Fruit fly (Drosophila melanogaster) whole organism, prepupa: Measurements from ENCODE around the gene CG15740.
A peak's percentile ranks its signal among the peaks of the same experiment; 100 is the strongest.

Source experiments
- Blimp-1 ChIP-seq: fragments of 200-800 bp; sonication (Bioruptor generic); optimal IDR thresholded peaks from 3 replicates; lab custom pipeline; 2017; ENCODE audit warnings: missing biosample characterization, missing genetic modification characterization, mild to moderate bottlenecking, moderate library complexity, missing genetic modification reagents
- CG10631 ChIP-seq: fragments of 200-800 bp; sonication (Bioruptor generic); optimal IDR thresholded peaks from 2 replicates; lab custom pipeline; 2016; ENCODE audit warnings: missing biosample characterization, missing genetic modification characterization
- CG10669 ChIP-seq: fragments of 200-800 bp; sonication (Bioruptor generic); optimal IDR thresholded peaks from 3 replicates; lab custom pipeline; 2018; ENCODE audit warnings: missing biosample characterization, mild to moderate bottlenecking, missing genetic modification characterization, moderate library complexity
- CG11294 ChIP-seq: fragments of 200-800 bp; sonication (Bioruptor generic); IDR thresholded peaks from 2 replicates; pipeline ENCODE4 v1.3.6; 2022; ENCODE audit warnings: missing biosample characterization, missing genetic modification characterization
- CG11762 ChIP-seq: fragments of 200-800 bp; sonication (Bioruptor generic); optimal IDR thresholded peaks from 3 replicates; lab custom pipeline; 2016; ENCODE audit warnings: missing biosample characterization, missing genetic modification characterization; ENCODE audit not compliant: insufficient read depth
- CG15336 ChIP-seq: fragments of 200-800 bp; sonication (Bioruptor generic); IDR thresholded peaks from 2 replicates; pipeline ENCODE4 v1.3.6; 2022; ENCODE audit warnings: missing biosample characterization, missing genetic modification characterization
- CG1621 ChIP-seq: fragments of 200-800 bp; sonication (Bioruptor generic); optimal IDR thresholded peaks from 3 replicates; lab custom pipeline; 2018; ENCODE audit warnings: missing biosample characterization, mild to moderate bottlenecking, missing genetic modification characterization
- CG16779 ChIP-seq: fragments of 200-800 bp; sonication (Bioruptor generic); optimal IDR thresholded peaks from 3 replicates; lab custom pipeline; 2017; ENCODE audit warnings: missing biosample characterization, mild to moderate bottlenecking, missing genetic modification characterization
- CG32006 ChIP-seq: fragments of 200-800 bp; sonication (Bioruptor generic); optimal IDR thresholded peaks from 3 replicates; lab custom pipeline; 2017; ENCODE audit warnings: missing biosample characterization, mild to moderate bottlenecking, missing genetic modification characterization
- CG34406 ChIP-seq: fragments of 200-800 bp; sonication (Bioruptor generic); optimal IDR thresholded peaks from 3 replicates; lab custom pipeline; 2016; ENCODE audit warnings: missing biosample characterization, missing genetic modification characterization
- CG3919 ChIP-seq: fragments of 200-800 bp; sonication (Bioruptor generic); optimal IDR thresholded peaks from 3 replicates; lab custom pipeline; 2016; ENCODE audit warnings: missing biosample characterization, missing genetic modification characterization
- CG6163 ChIP-seq: fragments of 200-800 bp; sonication (Bioruptor generic); IDR thresholded peaks from 3 replicates; pipeline ENCODE4 v1.3.6; 2022; ENCODE audit warnings: missing biosample characterization, missing genetic modification characterization
- CG6792 ChIP-seq: fragments of 200-800 bp; sonication (Bioruptor generic); optimal IDR thresholded peaks from 3 replicates; lab custom pipeline; 2016; ENCODE audit warnings: missing biosample characterization, missing genetic modification characterization
- CG6808 ChIP-seq: fragments of 200-800 bp; sonication (Bioruptor generic); optimal IDR thresholded peaks from 3 replicates; lab custom pipeline; 2017; ENCODE audit warnings: missing biosample characterization, missing genetic modification characterization, mild to moderate bottlenecking, moderate library complexity, missing genetic modification reagents
- CG6854 ChIP-seq: fragments of 200-800 bp; sonication (Bioruptor generic); optimal IDR thresholded peaks from 2 replicates; lab custom pipeline; 2017; ENCODE audit warnings: missing biosample characterization, mild to moderate bottlenecking, missing genetic modification characterization
- CG7368 ChIP-seq: fragments of 200-800 bp; sonication (Bioruptor generic); optimal IDR thresholded peaks from 3 replicates; lab custom pipeline; 2016; ENCODE audit warnings: missing biosample characterization, missing genetic modification characterization
- CG8319 ChIP-seq: fragments of 200-800 bp; sonication (Bioruptor generic); optimal IDR thresholded peaks from 3 replicates; lab custom pipeline; 2016; ENCODE audit warnings: missing biosample characterization, missing genetic modification characterization
- CG8632 ChIP-seq: fragments of 200-800 bp; sonication (Bioruptor generic); optimal IDR thresholded peaks from 3 replicates; lab custom pipeline; 2016; ENCODE audit warnings: missing biosample characterization, missing genetic modification characterization
- Eip75B ChIP-seq: fragments of 200-800 bp; sonication (Bioruptor generic); optimal IDR thresholded peaks from 3 replicates; lab custom pipeline; 2016; ENCODE audit warnings: missing biosample characterization, missing genetic modification characterization
- Eip78C ChIP-seq: fragments of 200-800 bp; sonication (Bioruptor generic); peaks from one replicate; lab custom pipeline; 2016; ENCODE audit warnings: missing biosample characterization, missing genetic modification characterization
- Eip93F ChIP-seq: fragments of 200-800 bp; sonication (Bioruptor generic); optimal IDR thresholded peaks from 2 replicates; lab custom pipeline; 2016; ENCODE audit warnings: missing biosample characterization, mild to moderate bottlenecking, missing genetic modification characterization
- Ets21C ChIP-seq: fragments of 200-800 bp; sonication (Bioruptor generic); optimal IDR thresholded peaks from 3 replicates; lab custom pipeline; 2016; ENCODE audit warnings: missing biosample characterization, missing genetic modification characterization
- Ets96B ChIP-seq: fragments of 200-800 bp; optimal IDR thresholded peaks from 2 replicates; lab custom pipeline; 2019; ENCODE audit warnings: missing biosample characterization, mild to moderate bottlenecking, missing genetic modification characterization, moderate library complexity
- Hr39 ChIP-seq: fragments of 200-800 bp; sonication (Bioruptor generic); optimal IDR thresholded peaks from 2 replicates; lab custom pipeline; 2016; ENCODE audit warnings: missing biosample characterization, missing genetic modification characterization
- Hr4 ChIP-seq: fragments of 200-800 bp; sonication (Bioruptor generic); optimal IDR thresholded peaks from 3 replicates; lab custom pipeline; 2016; ENCODE audit warnings: missing biosample characterization, missing genetic modification characterization
- Smox ChIP-seq: fragments of 200-800 bp; sonication (Bioruptor generic); optimal IDR thresholded peaks from 3 replicates; lab custom pipeline; 2016; ENCODE audit warnings: missing biosample characterization, missing genetic modification characterization
- Sox14 ChIP-seq: fragments of 200-800 bp; sonication (Bioruptor generic); optimal IDR thresholded peaks from 3 replicates; lab custom pipeline; 2016; ENCODE audit warnings: missing biosample characterization, missing genetic modification characterization
- achi ChIP-seq: fragments of 200-800 bp; sonication (Bioruptor generic); optimal IDR thresholded peaks from 3 replicates; lab custom pipeline; 2016; ENCODE audit warnings: missing biosample characterization, missing genetic modification characterization
- acj6 ChIP-seq: fragments of 200-800 bp; sonication (Bioruptor generic); optimal IDR thresholded peaks from 3 replicates; lab custom pipeline; 2016; ENCODE audit warnings: missing biosample characterization, missing genetic modification characterization
- cyc ChIP-seq: fragments of 200-800 bp; sonication (Bioruptor generic); optimal IDR thresholded peaks from 3 replicates; lab custom pipeline; 2016; ENCODE audit warnings: missing biosample characterization, missing genetic modification characterization
- dac ChIP-seq: fragments of 200-800 bp; sonication (Bioruptor generic); optimal IDR thresholded peaks from 2 replicates; lab custom pipeline; 2017; ENCODE audit warnings: missing biosample characterization, mild to moderate bottlenecking, missing genetic modification characterization
- dsx ChIP-seq: fragments of 200-800 bp; optimal IDR thresholded peaks from 3 replicates; lab custom pipeline; 2019; ENCODE audit warnings: missing biosample characterization, mild to moderate bottlenecking, missing genetic modification characterization, moderate library complexity; ENCODE audit not compliant: poor library complexity, severe bottlenecking
- eg ChIP-seq: fragments of 200-800 bp; sonication (Bioruptor generic); IDR thresholded peaks from 3 replicates; pipeline ENCODE4 v1.3.6; 2022; ENCODE audit warnings: missing biosample characterization, missing genetic modification characterization
- esn ChIP-seq: fragments of 200-800 bp; sonication (Bioruptor generic); optimal IDR thresholded peaks from 2 replicates; lab custom pipeline; 2016; ENCODE audit warnings: missing biosample characterization, mild to moderate bottlenecking, missing genetic modification characterization, moderate library complexity
- fkh ChIP-seq: fragments of 200-800 bp; sonication (Bioruptor generic); optimal IDR thresholded peaks from 3 replicates; lab custom pipeline; 2017; ENCODE audit warnings: missing biosample characterization, mild to moderate bottlenecking, missing genetic modification characterization, moderate library complexity
- lz ChIP-seq: fragments of 200-800 bp; sonication (Bioruptor generic); optimal IDR thresholded peaks from 3 replicates; lab custom pipeline; 2016; ENCODE audit warnings: missing biosample characterization, missing genetic modification characterization
- net ChIP-seq: fragments of 200-800 bp; sonication (Bioruptor generic); optimal IDR thresholded peaks from 3 replicates; lab custom pipeline; 2016; ENCODE audit warnings: missing biosample characterization, missing genetic modification characterization
- pdm3 ChIP-seq: fragments of 200-800 bp; sonication (Bioruptor generic); optimal IDR thresholded peaks from 3 replicates; lab custom pipeline; 2016; ENCODE audit warnings: missing biosample characterization, missing genetic modification characterization
- salr ChIP-seq, 2 experiments: fragments of 200-800 bp; sonication (Bioruptor generic); optimal IDR thresholded peaks; 3 replicates each; lab custom pipeline; 2016 to 2018; ENCODE audit warnings: missing biosample characterization in 2 of 2, missing genetic modification characterization in 2 of 2, mild to moderate bottlenecking in 1 of 2
- spab ChIP-seq: fragments of 200-800 bp; sonication (Bioruptor generic); optimal IDR thresholded peaks from 2 replicates; lab custom pipeline; 2017; ENCODE audit warnings: missing biosample characterization, mild to moderate bottlenecking, missing genetic modification characterization, missing genetic modification reagents
- ss ChIP-seq, 2 experiments: fragments of 200-800 bp; sonication (Bioruptor generic); optimal IDR thresholded peaks; 2 replicates in 1 of 2; 3 replicates in 1 of 2; lab custom pipeline; 2017 to 2018; ENCODE audit warnings: mild to moderate bottlenecking in 2 of 2, missing biosample characterization in 2 of 2, missing genetic modification characterization in 2 of 2, moderate library complexity in 1 of 2
- svp ChIP-seq: fragments of 200-800 bp; sonication (Bioruptor generic); peaks from one replicate; lab custom pipeline; 2016; ENCODE audit warnings: missing biosample characterization, missing genetic modification characterization
- topi ChIP-seq: fragments of 200-800 bp; sonication (Bioruptor generic); optimal IDR thresholded peaks from 3 replicates; lab custom pipeline; 2016; ENCODE audit warnings: missing biosample characterization, missing genetic modification characterization
- vri ChIP-seq: fragments of 200-800 bp; sonication (Bioruptor generic); optimal IDR thresholded peaks from 3 replicates; lab custom pipeline; 2016; ENCODE audit warnings: missing biosample characterization, mild to moderate bottlenecking, missing genetic modification characterization

The CG15740 gene

dm6 chrX:11819241-11819862 lies 26.5 kb downstream of the CG15740 start (continued):
- peak; percentile 42; the same call in 1 of the 3 replicates for TF ChIP-seq eg (GFP tag; lab: Robert Waterston, UW)

- no peak for TF ChIP-seq dac (GFP tag; lab: Kevin White, UChicago)
- no peak for TF ChIP-seq vri (GFP tag; lab: Kevin White, UChicago)
- TF ChIP-seq CG6808 (GFP tag; lab: Kevin White, UChicago): no peak
- TF ChIP-seq Eip93F: no peak
- TF ChIP-seq CG1621: no peak
- no peak for TF ChIP-seq CG8319 (GFP tag; lab: Kevin White, UChicago)
- no peak for TF ChIP-seq Hr39 (GFP tag; lab: Kevin White, UChicago)
- no peak for TF ChIP-seq Ets21C (GFP tag; lab: Kevin White, UChicago)
- TF ChIP-seq CG15336 (GFP tag; lab: Robert Waterston, UW): no peak
- no peak for TF ChIP-seq CG3919
- TF ChIP-seq lz (GFP tag; lab: Kevin White, UChicago): no peak
- no peak for TF ChIP-seq topi
- no peak for TF ChIP-seq achi (GFP tag; lab: Kevin White, UChicago)
- TF ChIP-seq CG11294 (GFP tag; lab: Robert Waterston, UW): no peak
- no peak for TF ChIP-seq acj6 (GFP tag; lab: Kevin White, UChicago)
- TF ChIP-seq CG10669 (GFP tag; lab: Kevin White, UChicago): no peak
- no peak for TF ChIP-seq CG6792 (GFP tag; lab: Kevin White, UChicago)
- no peak for TF ChIP-seq CG32006 (GFP tag; lab: Kevin White, UChicago)
- TF ChIP-seq pdm3 (GFP tag; lab: Kevin White, UChicago): no peak
Observed at dm6 chrX:11818767-11819089, 27.2 kb downstream of the CG15740 start.

dm6 chrX:11818047-11818766 lies 27.7 kb downstream of the CG15740 start:
- TF ChIP-seq acj6 (GFP tag; lab: Kevin White, UChicago): peak; percentile 93
- TF ChIP-seq Eip75B (GFP tag; lab: Kevin White, UChicago): peak; percentile 94
- peak; percentile 70 to 83 for TF ChIP-seq ss (GFP tag; optimal IDR thresholded peaks at IDR 0.05; lab: Kevin White, UChicago)
- TF ChIP-seq CG6854 (GFP tag; lab: Kevin White, UChicago): peak; percentile 73
- TF ChIP-seq esn (GFP tag; lab: Kevin White, UChicago): peak; percentile 94
- TF ChIP-seq Blimp-1 (GFP tag; lab: Kevin White, UChicago): peak; percentile 59
- TF ChIP-seq pdm3 (GFP tag; lab: Kevin White, UChicago): peak; percentile 95
- TF ChIP-seq CG1621: peak; percentile 87
- peak; percentile 60 for TF ChIP-seq Eip93F
- peak; percentile 89 for TF ChIP-seq CG10669 (GFP tag; lab: Kevin White, UChicago)
- peak; percentile 90 for TF ChIP-seq CG34406 (GFP tag; lab: Kevin White, UChicago)
- TF ChIP-seq cyc (GFP tag; lab: Kevin White, UChicago): peak; percentile 87
- TF ChIP-seq CG16779 (tag; lab: Kevin White, UChicago): peak; percentile 87
- TF ChIP-seq spab (GFP tag; lab: Kevin White, UChicago): peak; percentile 77
- peak; percentile 91 for TF ChIP-seq Hr39 (GFP tag; lab: Kevin White, UChicago)
- peak; percentile 85 for TF ChIP-seq dsx (GFP tag; lab: Kevin White, UChicago)
- TF ChIP-seq CG7368 (GFP tag; lab: Kevin White, UChicago): peak; percentile 93
- peak; percentile 96 for TF ChIP-seq svp
- TF ChIP-seq CG32006 (GFP tag; lab: Kevin White, UChicago): peak; percentile 97
- peak; percentile 92 for TF ChIP-seq CG10631 (GFP tag; lab: Kevin White, UChicago)
- peak; percentile 98 for TF ChIP-seq Hr4 (GFP tag; lab: Kevin White, UChicago)
- peak; percentile 93 for TF ChIP-seq CG3919
- TF ChIP-seq Eip78C (GFP tag; lab: Kevin White, UChicago): peak; percentile 98
- TF ChIP-seq Smox (GFP tag; lab: Kevin White, UChicago): peak; percentile 91
- peak; percentile 94 for TF ChIP-seq lz (GFP tag; lab: Kevin White, UChicago)
- TF ChIP-seq CG6163: peak; percentile 96
- TF ChIP-seq topi: peak; percentile 93
- TF ChIP-seq Ets96B: peak; percentile 90
- TF ChIP-seq salr (GFP tag; optimal IDR thresholded peaks at IDR 0.05; lab: Kevin White, UChicago): peak; percentile 67 to 91
- peak; percentile 96 for TF ChIP-seq Sox14 (GFP tag; lab: Kevin White, UChicago)
- TF ChIP-seq CG6792 (GFP tag; lab: Kevin White, UChicago): peak; percentile 92
- TF ChIP-seq eg (GFP tag; lab: Robert Waterston, UW): peak; percentile 98
- TF ChIP-seq net (GFP tag; lab: Kevin White, UChicago): peak; percentile 95
- peak; percentile 68 for TF ChIP-seq fkh (GFP tag; lab: Kevin White, UChicago)
- peak; percentile 94 for TF ChIP-seq CG11762 (GFP tag; lab: Kevin White, UChicago)
- TF ChIP-seq CG8632 (GFP tag; lab: Kevin White, UChicago): peak; percentile 88
